Worm (Caenorhabditis elegans) whole organism, late embryonic: ENCODE results near the gene acbp-5.

ENCODE experiments used
- C38D4.7 ChIP-seq: fragments of 200-800 bp; sonication (Bioruptor generic); optimal IDR thresholded peaks from 2 replicates; lab custom pipeline; 2018; ENCODE audit warnings: mild to moderate bottlenecking, missing genetic modification characterization, moderate library complexity, missing compliant biosample characterization
- ceh-24 ChIP-seq: sonication (generic microtip); optimal IDR thresholded peaks from 2 replicates; lab custom pipeline; 2016; ENCODE audit warnings: mild to moderate bottlenecking, missing genetic modification characterization, missing compliant biosample characterization
- ceh-30 ChIP-seq: fragments of 150-350 bp; optimal IDR thresholded peaks from 2 replicates; lab custom pipeline; 2014; ENCODE audit warnings: missing biosample characterization, missing genetic modification characterization
- ceh-9 ChIP-seq: sonication (generic microtip); optimal IDR thresholded peaks from 2 replicates; lab custom pipeline; 2016; ENCODE audit warnings: mild to moderate bottlenecking, missing genetic modification characterization, inconsistent platforms, missing compliant biosample characterization
- elt-4 ChIP-seq: sonication (generic microtip); optimal IDR thresholded peaks from 2 replicates; lab custom pipeline; 2016; ENCODE audit warnings: missing genetic modification characterization, missing compliant biosample characterization
- ets-4 ChIP-seq: sonication (generic microtip); optimal IDR thresholded peaks from 2 replicates; lab custom pipeline; 2016; ENCODE audit warnings: missing genetic modification characterization, missing compliant biosample characterization
- fkh-10 ChIP-seq: fragments of 150-350 bp; optimal IDR thresholded peaks from 2 replicates; lab custom pipeline; 2014; ENCODE audit warnings: missing biosample characterization, missing genetic modification reagents, missing genetic modification characterization
- hlh-30 ChIP-seq: sonication (generic microtip); optimal IDR thresholded peaks from 2 replicates; lab custom pipeline; 2017; ENCODE audit warnings: antibody characterized with exemption, missing genetic modification characterization, missing compliant biosample characterization; ENCODE audit not compliant: insufficient read depth
- pqm-1 ChIP-seq: sonication (generic microtip); optimal IDR thresholded peaks from 2 replicates; lab custom pipeline; 2016; ENCODE audit warnings: missing genetic modification characterization, missing compliant biosample characterization
- tbx-2 ChIP-seq: sonication (generic microtip); optimal IDR thresholded peaks from 2 replicates; lab custom pipeline; 2016; ENCODE audit warnings: missing genetic modification characterization, missing compliant biosample characterization
- unc-55 ChIP-seq: sonication (generic microtip); optimal IDR thresholded peaks from 2 replicates; lab custom pipeline; 2017; ENCODE audit warnings: missing biosample characterization, missing genetic modification reagents, missing genetic modification characterization

DNA sequence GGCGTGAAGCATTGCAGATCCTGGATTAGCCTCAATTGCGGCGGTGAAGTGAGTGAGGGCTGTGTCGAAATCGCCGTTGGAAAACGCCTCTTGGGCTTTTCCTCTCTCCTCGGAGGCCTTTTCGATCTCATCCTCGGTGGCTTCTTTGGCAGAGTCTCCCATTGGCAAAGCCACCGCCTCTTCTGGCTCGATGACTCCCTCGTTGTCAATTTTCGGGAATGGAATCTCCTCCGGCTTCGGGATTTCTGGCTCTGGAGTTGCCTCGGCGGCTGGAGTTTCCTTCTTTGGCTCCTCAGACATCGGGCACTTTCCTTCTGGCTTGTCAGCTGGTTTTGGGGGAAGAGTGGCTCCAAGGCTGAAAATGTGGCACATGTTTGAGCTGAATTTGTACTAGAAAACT is 19.8 kb downstream of the acbp-5 start:
- TF ChIP-seq hlh-30 (tag; lab: Kevin White, UChicago) (no peak), ets-4 (tag; lab: Kevin White, UChicago) (no peak), elt-4 (tag; lab: Kevin White, UChicago) (no peak), tbx-2 (tag; lab: Kevin White, UChicago) (no peak), C38D4.7 (GFP tag; lab: Kevin White, UChicago) (no peak), ceh-30 (tag; lab: Kevin White, UChicago) (no peak), ceh-24 (no peak), pqm-1 (tag; lab: Kevin White, UChicago) (no peak), fkh-10 (GFP tag; lab: Kevin White, UChicago) (no peak), ceh-9 (tag; lab: Kevin White, UChicago) (no peak), unc-55 (GFP tag; lab: Kevin White, UChicago) (no peak)
